Fruit fly (Drosophila melanogaster) whole organism, adult: ENCODE results near the gene CG42654.

Source experiments
- CG14711 ChIP-seq: fragments of 200-800 bp; sonication (Bioruptor generic); optimal IDR thresholded peaks from 2 replicates; lab custom pipeline; 2018; ENCODE audit warnings: missing biosample characterization, mild to moderate bottlenecking, missing genetic modification characterization, moderate library complexity
- CG7101 ChIP-seq: fragments of 200-800 bp; sonication (Bioruptor generic); optimal IDR thresholded peaks from 2 replicates; lab custom pipeline; 2018; ENCODE audit warnings: missing biosample characterization, mild to moderate bottlenecking, missing genetic modification characterization, moderate library complexity
- cnc ChIP-seq, 2 experiments: fragments of >200 bp; optimal IDR thresholded peaks; 2 replicates each; lab custom pipeline; 2017
- kay ChIP-seq: fragments of 200-800 bp; sonication (Bioruptor generic); peaks from one replicate; lab custom pipeline; 2016; ENCODE audit warnings: missing biosample characterization, missing genetic modification characterization, borderline replicate concordance
- toe ChIP-seq: fragments of 200-800 bp; sonication (Bioruptor generic); optimal IDR thresholded peaks from 2 replicates; lab custom pipeline; 2016; ENCODE audit warnings: missing biosample characterization, missing genetic modification characterization

- TF ChIP-seq CG7101 (tag; lab: Kevin White, UChicago) (peak; percentile 70), kay (no peak), cnc (optimal IDR thresholded peaks at IDR 0.05; lab: Kevin White, UChicago) (no peak), toe (peak; percentile 61), CG14711 (tag; lab: Kevin White, UChicago) (peak; percentile 67)
These were observed 31.2 kb downstream of the CG42654 start, which contains the start of gene Pfdn6 for dm6 chr3L:19922833-19923745.
